Worm (Caenorhabditis elegans): ENCODE measurements around the gene chil-18.

- TF ChIP-seq dmd-4 (tag; optimal IDR thresholded peaks at IDR 0.05; ENCODE audit: borderline replicate concordance) (no peak), elt-4 (tag; optimal IDR thresholded peaks at IDR 0.05) (no peak), ceh-24 (tag; optimal IDR thresholded peaks at IDR 0.05) (no peak), fkh-10 (GFP tag; optimal IDR thresholded peaks at IDR 0.05) (no peak), pqm-1 (tag; optimal IDR thresholded peaks at IDR 0.05) (no peak), nfya-1 (tag; optimal IDR thresholded peaks at IDR 0.05) (no peak), ceh-19 (GFP tag; optimal IDR thresholded peaks at IDR 0.05) (no peak), ama-1 (optimal IDR thresholded peaks at IDR 0.05) (no peak)
Observed at ce11 chrII:9403846-9404245, 44.2 kb upstream of the chil-18 start, which contains the start of gene Y51B9A.5.

Measured in whole organism, late embryonic.